Worm (Caenorhabditis elegans): ENCODE measurements around the gene srp-6.

DNA sequence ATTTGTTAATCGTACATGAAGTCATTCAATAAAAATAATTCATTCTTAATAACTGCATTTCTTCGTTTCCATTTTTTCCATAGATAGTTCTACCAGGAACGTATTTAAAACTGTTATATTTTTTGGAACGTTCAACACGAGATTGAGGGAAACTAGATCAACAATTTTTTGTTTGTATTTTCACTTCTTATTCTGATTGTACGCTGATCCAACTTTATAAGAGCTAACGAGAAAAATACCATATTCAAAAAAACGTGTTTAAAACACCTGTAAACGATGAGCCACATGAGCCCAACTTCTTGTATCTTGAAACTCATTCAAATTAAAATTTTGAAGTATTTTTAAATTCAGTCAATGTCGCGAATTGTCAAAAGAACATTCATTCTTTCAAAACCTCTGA, 30.7 kb upstream of the srp-6 start:
- no peak for TF ChIP-seq ztf-29 (GFP tag; IDR thresholded peaks at IDR 0.05)
- no peak for TF ChIP-seq tab-1 (GFP tag; IDR thresholded peaks at IDR 0.05)
